Worm (Caenorhabditis elegans): ENCODE measurements around the gene clec-157.
A peak's percentile ranks its signal among the peaks of the same experiment; 100 is the strongest.

clec-157 gene

ce11 chrIII:4875663-4876062, 31.4 kb upstream of the clec-157 start:
- TF ChIP-seq nhr-77 (tag; optimal IDR thresholded peaks at IDR 0.05), result no peak
- TF ChIP-seq lin-11 (tag; optimal IDR thresholded peaks at IDR 0.05), result peak; percentile 4
- TF ChIP-seq nhr-129 (tag; optimal IDR thresholded peaks at IDR 0.05), result peak; percentile 50
- no peak for TF ChIP-seq ztf-11 (tag; optimal IDR thresholded peaks at IDR 0.05)
- TF ChIP-seq C34F6.9 (tag; optimal IDR thresholded peaks at IDR 0.05), result peak; percentile 49
- TF ChIP-seq sma-9 (GFP tag; optimal IDR thresholded peaks at IDR 0.05), result peak; percentile 9
- TF ChIP-seq sma-9 (tag; optimal IDR thresholded peaks at IDR 0.05), result no peak

DNA sequence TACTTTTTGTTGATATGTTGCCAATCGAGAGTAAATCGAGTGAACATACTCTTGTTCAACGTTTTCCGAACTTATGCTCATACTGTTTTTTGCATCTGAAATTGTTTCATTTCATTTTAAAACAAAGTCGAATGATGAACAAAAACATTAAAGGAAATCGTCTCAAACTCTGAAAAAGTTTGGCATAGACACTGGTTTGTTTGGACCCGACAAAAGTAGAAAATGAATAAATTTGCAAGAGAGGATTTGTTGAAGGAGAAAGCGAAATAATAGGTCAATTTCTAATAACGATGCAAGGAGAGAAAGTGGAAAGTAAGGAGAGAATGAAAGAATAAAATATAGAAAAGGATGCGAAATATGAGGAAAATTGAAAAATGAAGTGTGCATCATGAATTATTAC, 30.4 kb upstream of the clec-157 start, which contains the start of gene C35D10.12:
TSS of gene C35D10.12 (minus strand) at position 101 of the 400 bp plus-strand sequence.
- no peak for TF ChIP-seq peb-1 (tag; optimal IDR thresholded peaks at IDR 0.05)
- no peak for TF ChIP-seq lsy-2 (tag; optimal IDR thresholded peaks at IDR 0.05)
- no peak for TF ChIP-seq ceh-82 (tag; optimal IDR thresholded peaks at IDR 0.05)
- TF ChIP-seq C34F6.9 (tag; optimal IDR thresholded peaks at IDR 0.05), result no peak
- no peak for TF ChIP-seq mbf-1 (tag; optimal IDR thresholded peaks at IDR 0.05)
- no peak for TF ChIP-seq unc-62 (GFP tag; optimal IDR thresholded peaks at IDR 0.05)
- TF ChIP-seq fos-1 (tag; optimal IDR thresholded peaks at IDR 0.05), result no peak
- no peak for TF ChIP-seq nhr-10 (tag; optimal IDR thresholded peaks at IDR 0.05)
- TF ChIP-seq nhr-21 (tag; optimal IDR thresholded peaks at IDR 0.05), result no peak
- TF ChIP-seq nhr-6 (tag; optimal IDR thresholded peaks at IDR 0.05), result no peak
- TF ChIP-seq elt-3 (tag; optimal IDR thresholded peaks at IDR 0.05), result no peak
- no peak for TF ChIP-seq Y55F3AM.14 (GFP tag; optimal IDR thresholded peaks at IDR 0.05)
- TF ChIP-seq blmp-1 (tag; optimal IDR thresholded peaks at IDR 0.05; ENCODE audit: insufficient read depth), result no peak
- TF ChIP-seq snpc-4 (tag; optimal IDR thresholded peaks at IDR 0.05), result no peak
- TF ChIP-seq unc-55 (GFP tag; optimal IDR thresholded peaks at IDR 0.05), result no peak
- no peak for TF ChIP-seq nhr-77 (tag; optimal IDR thresholded peaks at IDR 0.05)
- no peak for TF ChIP-seq gmeb-1 (tag; optimal IDR thresholded peaks at IDR 0.05)

ce11 chrIII:4873395-4873794, 29.2 kb upstream of the clec-157 start:
- no peak for TF ChIP-seq ceh-16 (tag; optimal IDR thresholded peaks at IDR 0.05)
- TF ChIP-seq fos-1 (tag; optimal IDR thresholded peaks at IDR 0.05), result no peak
- no peak for TF ChIP-seq ama-1 (optimal IDR thresholded peaks at IDR 0.05)
- no peak for TF ChIP-seq nhr-129 (tag; optimal IDR thresholded peaks at IDR 0.05)
- no peak for TF ChIP-seq lin-39 (tag; optimal IDR thresholded peaks at IDR 0.05)
- no peak for TF ChIP-seq nhr-10 (tag; optimal IDR thresholded peaks at IDR 0.05)
- TF ChIP-seq mab-5 (tag; optimal IDR thresholded peaks at IDR 0.05), result no peak
- no peak for TF ChIP-seq lin-13 (GFP tag; optimal IDR thresholded peaks at IDR 0.05)
- TF ChIP-seq R02D3.7 (tag; optimal IDR thresholded peaks at IDR 0.05), result no peak
- no peak for TF ChIP-seq dmd-4 (tag; optimal IDR thresholded peaks at IDR 0.05)
- TF ChIP-seq ztf-11 (tag; optimal IDR thresholded peaks at IDR 0.05), result no peak
- no peak for TF ChIP-seq C34F6.9 (tag; optimal IDR thresholded peaks at IDR 0.05)
- TF ChIP-seq nhr-11 (tag; optimal IDR thresholded peaks at IDR 0.05), result no peak
- no peak for TF ChIP-seq zag-1 (tag; optimal IDR thresholded peaks at IDR 0.05)
- TF ChIP-seq alr-1 (tag; optimal IDR thresholded peaks at IDR 0.05), result no peak

ce11 chrIII:4870478-4870877, 26.3 kb upstream of the clec-157 start, which contains the start of gene gipc-1:
Gene gipc-1, plus strand, starts transcription at chrIII:4870778.
- TF ChIP-seq blmp-1 (tag; optimal IDR thresholded peaks at IDR 0.05; ENCODE audit: insufficient read depth) (no peak), fos-1 (tag; optimal IDR thresholded peaks at IDR 0.05) (no peak), ztf-4 (tag; optimal IDR thresholded peaks at IDR 0.05) (no peak), F13H6.1 (tag; optimal IDR thresholded peaks at IDR 0.05) (no peak), unc-62 (GFP tag; optimal IDR thresholded peaks at IDR 0.05) (no peak), nhr-6 (tag; optimal IDR thresholded peaks at IDR 0.05) (no peak), aly-2 (tag; optimal IDR thresholded peaks at IDR 0.05) (no peak), ceh-82 (tag; optimal IDR thresholded peaks at IDR 0.05) (no peak), peb-1 (tag; optimal IDR thresholded peaks at IDR 0.05) (no peak), nhr-237 (tag; optimal IDR thresholded peaks at IDR 0.05) (no peak), nhr-129 (tag; optimal IDR thresholded peaks at IDR 0.05) (no peak), sma-3 (GFP tag; optimal IDR thresholded peaks at IDR 0.05) (no peak), Y55F3AM.14 (GFP tag; optimal IDR thresholded peaks at IDR 0.05) (no peak)

DNA sequence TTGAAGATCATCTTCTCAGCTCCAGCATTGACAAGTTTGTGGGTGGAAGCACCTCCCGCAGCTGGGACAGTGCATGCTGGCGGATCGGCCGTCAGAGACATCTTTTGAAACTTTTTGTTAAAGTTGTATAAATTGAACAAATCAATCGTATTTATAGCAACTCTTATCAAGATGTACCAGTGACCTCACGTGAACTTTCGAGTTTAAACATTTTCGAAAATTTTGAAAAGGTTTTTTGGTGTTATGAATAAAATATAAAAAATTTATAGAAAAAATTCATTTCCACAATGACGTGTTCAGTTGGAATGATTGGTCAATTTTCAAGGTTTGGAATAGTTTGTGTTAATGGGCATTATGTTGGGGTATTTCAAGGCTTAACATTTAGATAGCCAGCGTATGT, 24.4 kb upstream of the clec-157 start, which contains the start of the genes msd-4 and C35D10.3:
TSS of gene msd-4 (minus strand) at position 101 of the 400 bp plus-strand sequence.
TSS of gene C35D10.3 (plus strand) at position 279 of the 400 bp plus-strand sequence.
- no peak for TF ChIP-seq unc-62 (GFP tag; optimal IDR thresholded peaks at IDR 0.05)

Measured in whole organism, L2 larva.